Worm (Caenorhabditis elegans) whole organism, L4 larva: Measurements from ENCODE around the gene gly-13.

Experiments used
- nhr-28 ChIP-seq: fragments of 150-350 bp; optimal IDR thresholded peaks from 2 replicates; lab custom pipeline; 2014; ENCODE audit warnings: missing biosample characterization, missing genetic modification characterization
- snpc-4 ChIP-seq: fragments of 150-350 bp; optimal IDR thresholded peaks from 2 replicates; lab custom pipeline; 2014; ENCODE audit warnings: missing biosample characterization, missing genetic modification characterization
- unc-62 ChIP-seq, 3 experiments: fragments of 150-350 bp in 1 of 3; sonication (generic microtip); optimal IDR thresholded peaks in 2 of 3; peaks in 1 of 3; 1 replicate in 1 of 3; 2 replicates in 2 of 3; lab custom pipeline; 2014 to 2017; ENCODE audit warnings: missing biosample characterization in 3 of 3, missing genetic modification characterization in 3 of 3, missing genetic modification reagents in 3 of 3, missing genotype in 1 of 3

DNA sequence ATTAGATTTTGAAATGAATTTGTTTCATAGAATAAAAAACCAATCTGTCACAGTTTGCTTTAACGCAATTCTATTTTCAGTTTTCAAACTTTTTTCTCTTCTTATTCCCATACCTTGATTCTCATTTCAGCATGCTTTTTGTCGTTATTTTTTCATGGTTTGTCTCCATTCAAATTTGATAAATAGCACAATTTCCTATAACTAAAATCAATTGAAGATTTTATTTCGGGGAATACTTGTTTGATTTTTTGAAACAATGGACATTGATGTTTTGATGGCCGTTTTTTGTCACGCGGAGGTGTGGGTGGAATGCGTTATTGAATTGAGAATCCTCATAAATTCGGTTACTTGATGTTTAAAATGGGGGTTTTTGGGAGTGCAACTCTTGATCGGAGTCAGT, 13.4 kb downstream of the gly-13 start, which contains the start of gene B0416.11:
- TF ChIP-seq snpc-4 (tag; lab: Kevin White, UChicago) (no peak), unc-62 (GFP tag; optimal IDR thresholded peaks at IDR 0.05 in 1 of 2; lab: Kevin White, UChicago) (no peak), unc-62 (tag; optimal IDR thresholded peaks at IDR 0.05; lab: Kevin White, UChicago) (no peak), nhr-28 (tag; lab: Kevin White, UChicago) (no peak)
